Worm (Caenorhabditis elegans) whole organism, L4/young adult: Measurements from ENCODE around the gene prk-1.

ENCODE experiments used
- W03F9.2 ChIP-seq: fragments of 150-350 bp; optimal IDR thresholded peaks from 2 replicates; lab custom pipeline; 2014; ENCODE audit warnings: missing biosample characterization, missing genetic modification characterization
- dao-5 ChIP-seq: sonication (generic microtip); optimal IDR thresholded peaks from 2 replicates; lab custom pipeline; 2016; ENCODE audit warnings: missing genotype, missing genetic modification characterization, moderate library complexity, missing compliant biosample characterization
- him-1 ChIP-seq: sonication (generic microtip); optimal IDR thresholded peaks from 2 replicates; lab custom pipeline; 2016; ENCODE audit warnings: missing genotype, missing genetic modification reagents, missing genetic modification characterization, missing compliant biosample characterization

ce11 chrIII:6988060-6988459 lies 1.9 kb upstream of the prk-1 start:
- no peak for TF ChIP-seq dao-5 (tag; lab: Kevin White, UChicago)
- no peak for TF ChIP-seq him-1 (tag; lab: Kevin White, UChicago)
- no peak for TF ChIP-seq W03F9.2 (tag; lab: Kevin White, UChicago)
